Fruit fly (Drosophila melanogaster) S2 (cell line): ENCODE measurements around the gene I-t.

Experiments
- CG8478 ChIP-seq: fragments of >200 bp; optimal IDR thresholded peaks from 2 replicates; lab custom pipeline; 2018
- CTCF ChIP-seq, 2 experiments: fragments of >200 bp; optimal IDR thresholded peaks; 2 replicates each; lab custom pipeline; 2018

dm6 chr3R:11700314-11700713 lies 3.5 kb upstream of the I-t start, which contains the start of gene CG14718:
- TF ChIP-seq CG8478 (lab: Kevin White, UChicago) (no peak), CTCF (optimal IDR thresholded peaks at IDR 0.05; lab: Kevin White, UChicago) (no peak)
